Worm (Caenorhabditis elegans) whole organism, late embryonic: Measurements from ENCODE around the gene fust-1.

ENCODE experiments used
- C08G9.2 ChIP-seq: sonication (generic microtip); optimal IDR thresholded peaks from 2 replicates; lab custom pipeline; 2016; ENCODE audit warnings: mild to moderate bottlenecking, missing genetic modification characterization, moderate library complexity, missing compliant biosample characterization
- F13H6.1 ChIP-seq: sonication (generic microtip); optimal IDR thresholded peaks from 2 replicates; lab custom pipeline; 2016; ENCODE audit warnings: missing genetic modification characterization, missing compliant biosample characterization
- K02D7.2 ChIP-seq: sonication (generic microtip); optimal IDR thresholded peaks from 2 replicates; lab custom pipeline; 2017; ENCODE audit warnings: mild to moderate bottlenecking, missing genetic modification characterization, missing compliant biosample characterization
- T23F11.4 ChIP-seq: fragments of 200-800 bp; sonication (Bioruptor generic); optimal IDR thresholded peaks from 2 replicates; lab custom pipeline; 2018; ENCODE audit warnings: mild to moderate bottlenecking, missing genetic modification characterization, missing compliant biosample characterization
- Y22D7AL.16 ChIP-seq: sonication (generic microtip); optimal IDR thresholded peaks from 2 replicates; lab custom pipeline; 2016; ENCODE audit warnings: missing genetic modification characterization, missing compliant biosample characterization
- ahr-1 ChIP-seq: sonication (generic microtip); optimal IDR thresholded peaks from 2 replicates; lab custom pipeline; 2016; ENCODE audit warnings: missing genetic modification characterization, missing compliant biosample characterization
- ama-1 ChIP-seq: fragments of 150-350 bp; optimal IDR thresholded peaks from 2 replicates; lab custom pipeline; 2014
- ceh-14 ChIP-seq: sonication (generic microtip); optimal IDR thresholded peaks from 2 replicates; lab custom pipeline; 2016; ENCODE audit warnings: missing genotype, missing genetic modification characterization, missing compliant biosample characterization
- ceh-18 ChIP-seq: sonication (generic microtip); optimal IDR thresholded peaks from 2 replicates; lab custom pipeline; 2016; ENCODE audit warnings: missing genetic modification characterization, missing compliant biosample characterization
- ceh-24 ChIP-seq: sonication (generic microtip); optimal IDR thresholded peaks from 2 replicates; lab custom pipeline; 2016; ENCODE audit warnings: mild to moderate bottlenecking, missing genetic modification characterization, missing compliant biosample characterization
- ceh-30 ChIP-seq: fragments of 150-350 bp; optimal IDR thresholded peaks from 2 replicates; lab custom pipeline; 2014; ENCODE audit warnings: missing biosample characterization, missing genetic modification characterization
- ceh-31 ChIP-seq: sonication (generic microtip); optimal IDR thresholded peaks from 2 replicates; lab custom pipeline; 2016; ENCODE audit warnings: missing genetic modification characterization, missing compliant biosample characterization
- ceh-34 ChIP-seq: sonication (generic microtip); optimal IDR thresholded peaks from 2 replicates; lab custom pipeline; 2016; ENCODE audit warnings: mild to moderate bottlenecking, missing genetic modification characterization, missing compliant biosample characterization
- ceh-45 ChIP-seq: fragments of 200-800 bp; sonication (Bioruptor generic); IDR thresholded peaks from 2 replicates; pipeline ENCODE4 v1.3.6; 2022; ENCODE audit warnings: missing genetic modification reagents, missing genetic modification characterization, missing compliant biosample characterization
- che-1 ChIP-seq: sonication (generic microtip); optimal IDR thresholded peaks from 2 replicates; lab custom pipeline; 2016; ENCODE audit warnings: mild to moderate bottlenecking, missing genetic modification characterization, missing compliant biosample characterization
- dmd-4 ChIP-seq: sonication (generic microtip); optimal IDR thresholded peaks from 2 replicates; lab custom pipeline; 2016; ENCODE audit warnings: borderline replicate concordance, missing genetic modification characterization, missing compliant biosample characterization
- dve-1 ChIP-seq: sonication (generic microtip); optimal IDR thresholded peaks from 2 replicates; lab custom pipeline; 2017; ENCODE audit warnings: antibody characterized with exemption, mild to moderate bottlenecking, missing genetic modification characterization, missing compliant biosample characterization
- elt-2 ChIP-seq: sonication (generic microtip); optimal IDR thresholded peaks from 2 replicates; lab custom pipeline; 2016; ENCODE audit warnings: missing genetic modification reagents, missing genetic modification characterization, missing compliant biosample characterization
- elt-4 ChIP-seq: sonication (generic microtip); optimal IDR thresholded peaks from 2 replicates; lab custom pipeline; 2016; ENCODE audit warnings: missing genetic modification characterization, missing compliant biosample characterization
- ets-4 ChIP-seq: sonication (generic microtip); optimal IDR thresholded peaks from 2 replicates; lab custom pipeline; 2016; ENCODE audit warnings: missing genetic modification characterization, missing compliant biosample characterization
- eyg-1 ChIP-seq: sonication (generic microtip); optimal IDR thresholded peaks from 2 replicates; lab custom pipeline; 2016; ENCODE audit warnings: missing genotype, missing genetic modification characterization, missing compliant biosample characterization
- fkh-6 ChIP-seq: sonication (generic microtip); optimal IDR thresholded peaks from 2 replicates; lab custom pipeline; 2016; ENCODE audit warnings: missing genetic modification characterization, missing compliant biosample characterization
- gmeb-2 ChIP-seq: sonication (generic microtip); optimal IDR thresholded peaks from 2 replicates; lab custom pipeline; 2016; ENCODE audit warnings: missing genetic modification characterization, inconsistent platforms, missing compliant biosample characterization
- hlh-15 ChIP-seq: sonication (generic microtip); optimal IDR thresholded peaks from 2 replicates; lab custom pipeline; 2016; ENCODE audit warnings: missing genetic modification characterization, missing compliant biosample characterization
- hlh-30 ChIP-seq: sonication (generic microtip); optimal IDR thresholded peaks from 2 replicates; lab custom pipeline; 2017; ENCODE audit warnings: antibody characterized with exemption, missing genetic modification characterization, missing compliant biosample characterization; ENCODE audit not compliant: insufficient read depth
- hlh-8 ChIP-seq: sonication (generic microtip); optimal IDR thresholded peaks from 2 replicates; lab custom pipeline; 2016; ENCODE audit warnings: missing genotype, missing genetic modification characterization, missing compliant biosample characterization
- madf-2 ChIP-seq: sonication (generic microtip); optimal IDR thresholded peaks from 2 replicates; lab custom pipeline; 2017; ENCODE audit warnings: missing genetic modification characterization, missing compliant biosample characterization
- mec-3 ChIP-seq: sonication (generic microtip); optimal IDR thresholded peaks from 2 replicates; lab custom pipeline; 2016; ENCODE audit warnings: borderline replicate concordance, missing genetic modification characterization, missing compliant biosample characterization
- nhr-11 ChIP-seq: fragments of 150-350 bp; optimal IDR thresholded peaks from 2 replicates; lab custom pipeline; 2014; ENCODE audit warnings: missing biosample characterization, missing genetic modification characterization
- npax-4 ChIP-seq: sonication (generic microtip); optimal IDR thresholded peaks from 2 replicates; lab custom pipeline; 2016; ENCODE audit warnings: missing genetic modification characterization, missing compliant biosample characterization
- pax-1 ChIP-seq: fragments of 150-350 bp; optimal IDR thresholded peaks from 2 replicates; lab custom pipeline; 2014; ENCODE audit warnings: missing biosample characterization, missing genetic modification characterization
- pha-2 ChIP-seq: sonication (generic microtip); optimal IDR thresholded peaks from 2 replicates; lab custom pipeline; 2017; ENCODE audit warnings: mild to moderate bottlenecking, missing genetic modification characterization, missing compliant biosample characterization
- pha-4 ChIP-seq: fragments of 150-350 bp; optimal IDR thresholded peaks from 2 replicates; lab custom pipeline; 2018; ENCODE audit warnings: missing biosample characterization, missing genetic modification reagents, missing genetic modification characterization
- pqm-1 ChIP-seq: sonication (generic microtip); optimal IDR thresholded peaks from 2 replicates; lab custom pipeline; 2016; ENCODE audit warnings: missing genetic modification characterization, missing compliant biosample characterization
- pros-1 ChIP-seq: fragments of 150-350 bp; optimal IDR thresholded peaks from 2 replicates; lab custom pipeline; 2014; ENCODE audit warnings: missing biosample characterization, missing genetic modification reagents, missing genetic modification characterization
- rnt-1 ChIP-seq: sonication (generic microtip); optimal IDR thresholded peaks from 2 replicates; lab custom pipeline; 2016; ENCODE audit warnings: missing genetic modification characterization, missing compliant biosample characterization
- sdc-2 ChIP-seq: sonication (generic microtip); optimal IDR thresholded peaks from 2 replicates; lab custom pipeline; 2016; ENCODE audit warnings: missing genotype, missing genetic modification characterization, missing compliant biosample characterization
- sox-2 ChIP-seq: fragments of 200-800 bp; sonication (Bioruptor generic); IDR thresholded peaks from 2 replicates; pipeline ENCODE4 v1.3.6; 2022; ENCODE audit warnings: missing genetic modification reagents, missing genetic modification characterization, missing compliant biosample characterization
- syd-9 ChIP-seq: sonication (generic microtip); optimal IDR thresholded peaks from 2 replicates; lab custom pipeline; 2016; ENCODE audit warnings: mild to moderate bottlenecking, missing genetic modification characterization, moderate library complexity, missing compliant biosample characterization
- tbx-2 ChIP-seq: sonication (generic microtip); optimal IDR thresholded peaks from 2 replicates; lab custom pipeline; 2016; ENCODE audit warnings: missing genetic modification characterization, missing compliant biosample characterization
- ttx-3 ChIP-seq: sonication (generic microtip); optimal IDR thresholded peaks from 2 replicates; lab custom pipeline; 2016; ENCODE audit warnings: missing genetic modification reagents, missing genetic modification characterization, missing compliant biosample characterization
- unc-42 ChIP-seq: sonication (generic microtip); optimal IDR thresholded peaks from 2 replicates; lab custom pipeline; 2016; ENCODE audit warnings: missing genotype, missing genetic modification characterization, missing compliant biosample characterization
- unc-55 ChIP-seq: sonication (generic microtip); optimal IDR thresholded peaks from 2 replicates; lab custom pipeline; 2017; ENCODE audit warnings: missing biosample characterization, missing genetic modification reagents, missing genetic modification characterization
- unc-86 ChIP-seq: sonication (generic microtip); optimal IDR thresholded peaks from 2 replicates; lab custom pipeline; 2016; ENCODE audit warnings: missing genetic modification characterization, missing compliant biosample characterization
- zip-5 ChIP-seq: sonication (generic microtip); optimal IDR thresholded peaks from 2 replicates; lab custom pipeline; 2016; ENCODE audit warnings: missing genetic modification characterization, missing compliant biosample characterization
- ztf-16 ChIP-seq: sonication (generic microtip); optimal IDR thresholded peaks from 2 replicates; lab custom pipeline; 2017; ENCODE audit warnings: missing genetic modification characterization, missing compliant biosample characterization

fust-1 gene

ce11 chrII:7151969-7152631 is at the start of gene fust-1 (continued):
- TF ChIP-seq fkh-6 (tag; lab: Kevin White, UChicago): peak; percentile 23
- peak; percentile 80 for TF ChIP-seq elt-2 (tag; lab: Kevin White, UChicago)
- TF ChIP-seq F13H6.1 (tag; lab: Kevin White, UChicago): peak; percentile 6
- peak; percentile 10 for TF ChIP-seq npax-4
- no peak for TF ChIP-seq dmd-4 (tag; lab: Kevin White, UChicago)
- TF ChIP-seq nhr-11 (tag; lab: Kevin White, UChicago): no peak
- peak; percentile 78 for TF ChIP-seq tbx-2
- no peak for TF ChIP-seq ceh-24 (tag; lab: Kevin White, UChicago)
- peak; percentile 34 for TF ChIP-seq ceh-30 (tag; lab: Kevin White, UChicago)
- peak; percentile 74 for TF ChIP-seq madf-2 (tag; lab: Kevin White, UChicago)
- peak; percentile 78 for TF ChIP-seq ceh-18
- no peak; the same call in 1 of the 2 replicates for TF ChIP-seq sox-2
- TF ChIP-seq ceh-31 (tag; lab: Kevin White, UChicago): peak; percentile 76
- TF ChIP-seq rnt-1 (tag; lab: Kevin White, UChicago): peak; percentile 76

- TF ChIP-seq tbx-2 (no peak), unc-42 (tag; lab: Kevin White, UChicago) (no peak), gmeb-2 (tag; lab: Kevin White, UChicago) (no peak), unc-86 (tag; lab: Kevin White, UChicago) (no peak), ceh-34 (tag; lab: Kevin White, UChicago) (no peak), pax-1 (tag; lab: Kevin White, UChicago) (no peak), hlh-30 (no peak)
- TF ChIP-seq, all 69 proteins: peak for 0
Observed at ce11 chrII:7103111-7103510, 49.3 kb upstream of the fust-1 start.

- TF ChIP-seq ceh-31 (tag; lab: Kevin White, UChicago): peak; percentile 80
- no peak for TF ChIP-seq ama-1 (lab: Kevin White, UChicago)
- no peak for TF ChIP-seq unc-86 (tag; lab: Kevin White, UChicago)
- no peak for TF ChIP-seq ceh-30 (tag; lab: Kevin White, UChicago)
- TF ChIP-seq dmd-4 (tag; lab: Kevin White, UChicago): no peak
- TF ChIP-seq F13H6.1 (tag; lab: Kevin White, UChicago): no peak
- peak; percentile 6 for TF ChIP-seq unc-42 (tag; lab: Kevin White, UChicago)
- TF ChIP-seq hlh-15 (tag; lab: Kevin White, UChicago): no peak
- TF ChIP-seq hlh-8 (tag; lab: Kevin White, UChicago): no peak
- TF ChIP-seq zip-5 (tag; lab: Kevin White, UChicago): no peak
- TF ChIP-seq ceh-14 (tag; lab: Kevin White, UChicago): no peak
- TF ChIP-seq pros-1 (tag; lab: Kevin White, UChicago): no peak
- peak; percentile 50 for TF ChIP-seq dve-1
- TF ChIP-seq ztf-16: no peak
- TF ChIP-seq unc-55 (GFP tag; lab: Kevin White, UChicago): peak; percentile 38
- TF ChIP-seq ahr-1 (tag; lab: Kevin White, UChicago): no peak
- TF ChIP-seq mec-3 (tag; lab: Kevin White, UChicago): no peak
- TF ChIP-seq syd-9 (tag; lab: Kevin White, UChicago): no peak
- peak; percentile 54 for TF ChIP-seq ceh-18
- TF ChIP-seq C08G9.2: no peak
- no peak for TF ChIP-seq sdc-2 (tag; lab: Kevin White, UChicago)
- no peak for TF ChIP-seq pha-4
- no peak for TF ChIP-seq Y22D7AL.16
- no peak for TF ChIP-seq che-1
- TF ChIP-seq ceh-24 (tag; lab: Kevin White, UChicago): no peak
- TF ChIP-seq pha-2 (tag; lab: Kevin White, UChicago): no peak
- no peak for TF ChIP-seq elt-4 (tag; lab: Kevin White, UChicago)
- TF ChIP-seq pqm-1 (tag; lab: Kevin White, UChicago): no peak
- TF ChIP-seq eyg-1 (tag; lab: Kevin White, UChicago): no peak
- no peak for TF ChIP-seq T23F11.4 (GFP tag; lab: Kevin White, UChicago)
- peak; percentile 52 for TF ChIP-seq tbx-2
- no peak for TF ChIP-seq npax-4
- TF ChIP-seq pax-1 (tag; lab: Kevin White, UChicago): peak; percentile 19
- TF ChIP-seq ets-4 (tag; lab: Kevin White, UChicago): peak; percentile 39
- TF ChIP-seq K02D7.2 (tag; lab: Kevin White, UChicago): no peak
- no peak for TF ChIP-seq ttx-3
- TF ChIP-seq ceh-45 (GFP tag; lab: Robert Waterston, UW): no peak
Observed at ce11 chrII:7104794-7105613, 47.4 kb upstream of the fust-1 start, which contains the start of the genes farl-11 and rpl-33. farl-11 (minus strand) TSS chrII:7105035. rpl-33 (plus strand) TSS chrII:7105563.
